Fruit fly (Drosophila melanogaster): ENCODE measurements around the gene side-II.
A peak's percentile ranks its signal among the peaks of the same experiment; 100 is the strongest.

side-II gene

DNA sequence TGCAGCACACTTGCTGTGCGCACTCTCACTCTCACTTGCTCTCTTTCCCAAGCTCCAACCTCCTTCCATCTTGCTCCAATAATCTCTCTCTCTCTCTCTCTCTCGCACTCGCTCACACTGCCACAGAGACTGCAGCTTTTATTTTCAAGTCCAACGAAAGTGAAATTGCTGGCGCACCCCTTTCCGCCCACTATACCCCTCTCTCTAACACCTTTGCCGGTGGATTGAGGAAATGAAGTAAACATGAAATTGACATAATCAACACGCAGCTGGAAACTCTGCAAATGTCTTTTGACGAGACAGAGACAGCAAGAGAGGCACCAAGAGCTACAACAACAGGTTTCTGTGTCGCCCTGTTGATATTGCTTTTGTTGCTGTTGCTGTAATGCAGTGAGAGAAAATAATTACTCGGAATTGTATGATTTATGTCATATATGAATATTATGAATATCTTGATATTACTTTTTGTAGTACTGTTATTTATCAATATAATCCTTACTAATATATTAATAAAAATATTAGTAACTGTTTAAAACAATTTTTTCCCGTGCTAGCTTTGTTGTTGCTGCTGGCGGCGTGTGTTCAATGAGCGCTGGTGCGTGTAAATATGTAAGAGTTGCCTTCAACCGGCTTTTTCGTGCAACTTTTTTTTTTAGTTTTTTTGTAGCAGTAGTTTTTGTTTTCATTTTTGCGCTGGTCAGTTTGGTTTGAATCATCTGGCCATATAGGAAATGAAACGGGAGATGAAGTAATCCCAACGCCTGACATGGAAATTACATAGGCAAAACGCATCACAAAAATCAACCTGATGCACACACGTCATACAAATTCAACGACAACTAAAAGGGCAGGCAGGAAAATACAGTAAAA is 23.7 kb upstream of the side-II start (continued):
- TF ChIP-seq Opbp (GFP tag; IDR thresholded peaks at IDR 0.05; ENCODE audit: partially characterized antibody) (no peak), fd64A (GFP tag; optimal IDR thresholded peaks at IDR 0.05) (peak; percentile 91), CG6272 (GFP tag; IDR thresholded peaks at IDR 0.05) (peak; percentile 89), CG4282 (GFP tag; optimal IDR thresholded peaks at IDR 0.05) (no peak), CG13123 (GFP tag; optimal IDR thresholded peaks at IDR 0.05) (peak; percentile 81), Nf-YA (GFP tag; IDR thresholded peaks at IDR 0.05) (peak; percentile 88), CG4854 (GFP tag; optimal IDR thresholded peaks at IDR 0.05) (peak; percentile 61), CG2712 (tag; optimal IDR thresholded peaks at IDR 0.05) (peak; percentile 96), Hmr (GFP tag; optimal IDR thresholded peaks at IDR 0.05) (peak; percentile 87), Hey (tag; optimal IDR thresholded peaks at IDR 0.05) (peak; percentile 35), D19A (tag; optimal IDR thresholded peaks at IDR 0.05) (peak; percentile 88), stwl (tag; optimal IDR thresholded peaks at IDR 0.05) (peak; percentile 58), Gug (GFP tag; IDR thresholded peaks at IDR 0.05) (peak; percentile 60; the same call in 3 of the 4 replicates), MTF-1 (GFP tag; optimal IDR thresholded peaks at IDR 0.05; ENCODE audit: borderline replicate concordance) (peak; percentile 77), cato (GFP tag; optimal IDR thresholded peaks at IDR 0.05; ENCODE audit: borderline replicate concordance) (peak; percentile 79), mld (GFP tag; IDR thresholded peaks at IDR 0.05; ENCODE audit: partially characterized antibody) (no peak), bab2 (GFP tag; optimal IDR thresholded peaks at IDR 0.05) (peak; percentile 36), CG18476 (GFP tag; optimal IDR thresholded peaks at IDR 0.05) (peak; percentile 78), vfl (GFP tag; optimal IDR thresholded peaks at IDR 0.05) (peak; percentile 53), Sin3A (optimal IDR thresholded peaks at IDR 0.05) (no peak), Vsx1 (GFP tag; optimal IDR thresholded peaks at IDR 0.05) (peak; percentile 77), tin (GFP tag; optimal IDR thresholded peaks at IDR 0.05) (peak; percentile 87), nmo (GFP tag; optimal IDR thresholded peaks at IDR 0.05) (peak; percentile 96), CG11398 (GFP tag; optimal IDR thresholded peaks at IDR 0.05) (peak; percentile 55), NFAT (GFP tag; IDR thresholded peaks at IDR 0.05) (0 out of 2 replicates have a peak, but pooled peaks have one; percentile 22), bowl (GFP tag; IDR thresholded peaks at IDR 0.05) (peak; percentile 84), Scr (GFP tag; IDR thresholded peaks at IDR 0.05; ENCODE audit: partially characterized antibody) (no peak), CG4617 (GFP tag; optimal IDR thresholded peaks at IDR 0.05; ENCODE audit: borderline replicate concordance) (peak; percentile 48), CG4707 (GFP tag; optimal IDR thresholded peaks at IDR 0.05) (peak; percentile 53), tx (GFP tag; optimal IDR thresholded peaks at IDR 0.05) (peak; percentile 26), bcd (GFP tag; optimal IDR thresholded peaks at IDR 0.05) (peak; percentile 88), seq (GFP tag; IDR thresholded peaks at IDR 0.05) (peak; percentile 85), CTCF (GFP tag; optimal IDR thresholded peaks at IDR 0.05) (peak; percentile 23), Dad (GFP tag; optimal IDR thresholded peaks at IDR 0.05) (no peak), C15 (GFP tag; IDR thresholded peaks at IDR 0.05) (0 out of 3 replicates have a peak, but pooled peaks have one; percentile 45), NK7.1 (GFP tag; optimal IDR thresholded peaks at IDR 0.05) (no peak), CG7556 (GFP tag; optimal IDR thresholded peaks at IDR 0.05) (peak; percentile 92), Usf (GFP tag; optimal IDR thresholded peaks at IDR 0.05) (peak; percentile 53), Hand (GFP tag; optimal IDR thresholded peaks at IDR 0.05) (peak; percentile 44), CG17802 (tag; optimal IDR thresholded peaks at IDR 0.05) (peak; percentile 70), Ptx1 (GFP tag; IDR thresholded peaks at IDR 0.05) (peak; percentile 96), btn (GFP tag; optimal IDR thresholded peaks at IDR 0.05) (peak; percentile 16), Bdp1 (GFP tag; optimal IDR thresholded peaks at IDR 0.05) (no peak), MBD-R2 (GFP tag; IDR thresholded peaks at IDR 0.05) (peak; percentile 53), CG17912 (GFP tag; optimal IDR thresholded peaks at IDR 0.05) (peak; percentile 52), CG6689 (GFP tag; IDR thresholded peaks at IDR 0.05) (peak; percentile 95), insv (GFP tag; optimal IDR thresholded peaks at IDR 0.05) (no peak), CG4730 (GFP tag; IDR thresholded peaks at IDR 0.05) (peak; percentile 91), Rx (GFP tag; IDR thresholded peaks at IDR 0.05) (peak; percentile 82), slp2 (GFP tag; optimal IDR thresholded peaks at IDR 0.05) (no peak)

Data from whole organism, embryonic.